Worm (Caenorhabditis elegans): Measurements from ENCODE around the gene ztf-20.

DNA sequence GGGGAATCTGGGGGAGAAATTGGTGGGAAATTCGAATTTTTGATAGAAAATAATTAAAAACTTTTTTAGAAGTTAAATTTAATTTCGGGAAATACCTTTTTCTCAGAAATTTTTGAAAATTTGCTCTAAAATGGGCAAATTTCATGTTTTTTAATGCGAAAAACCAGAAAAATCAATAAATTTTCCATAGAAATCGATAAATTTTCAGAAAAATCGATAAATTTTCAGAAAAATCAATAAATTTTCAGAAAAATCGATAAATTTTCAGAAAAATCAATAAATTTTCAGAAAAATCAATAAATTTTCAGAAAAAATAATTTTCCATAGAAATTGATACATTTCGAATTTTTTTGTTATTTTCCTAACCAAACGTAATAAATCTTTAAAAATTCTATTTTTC is 26.1 kb upstream of the ztf-20 start:
- TF ChIP-seq snpc-4 (tag; optimal IDR thresholded peaks at IDR 0.05) (no peak), nhr-237 (tag; optimal IDR thresholded peaks at IDR 0.05) (no peak), unc-39 (tag; optimal IDR thresholded peaks at IDR 0.05) (no peak), aly-2 (tag; optimal IDR thresholded peaks at IDR 0.05) (no peak), madf-9 (GFP tag; conservative IDR thresholded peaks at IDR 0.05) (no peak), F49E8.2 (tag; optimal IDR thresholded peaks at IDR 0.05; ENCODE audit: borderline replicate concordance) (no peak), lin-29 (GFP tag; IDR thresholded peaks at IDR 0.05) (no peak), dpl-1 (GFP tag; optimal IDR thresholded peaks at IDR 0.05) (no peak), ama-1 (optimal IDR thresholded peaks at IDR 0.05) (no peak), zip-11 (GFP tag; IDR thresholded peaks at IDR 0.05) (no peak), T26A8.4 (GFP tag; IDR thresholded peaks at IDR 0.05) (no peak)

Data from whole organism, L4 larva.